Worm (Caenorhabditis elegans) whole organism, young adult: ENCODE measurements around the gene Y6G8.2.

Experiments used
- B0019.2 ChIP-seq: fragments of 200-800 bp; sonication (Bioruptor generic); conservative IDR thresholded peaks from 2 replicates; pipeline ENCODE4 v1.3.6; 2022; ENCODE audit warnings: missing genetic modification reagents, missing genetic modification characterization, missing compliant biosample characterization
- F52B5.7 ChIP-seq: sonication (generic microtip); optimal IDR thresholded peaks from 2 replicates; lab custom pipeline; 2016; ENCODE audit warnings: mild to moderate bottlenecking, missing genetic modification characterization, missing compliant biosample characterization
- T26A5.8 ChIP-seq: sonication (generic microtip); optimal IDR thresholded peaks from 2 replicates; lab custom pipeline; 2016; ENCODE audit warnings: missing genetic modification characterization, missing compliant biosample characterization
- Y95B8A.8 ChIP-seq: fragments of 200-800 bp; sonication (Bioruptor generic); IDR thresholded peaks from 2 replicates; pipeline ENCODE4 v1.3.6; 2022; ENCODE audit warnings: missing genetic modification reagents, missing genetic modification characterization, missing compliant biosample characterization
- ZK185.1 ChIP-seq: sonication (generic microtip); optimal IDR thresholded peaks from 2 replicates; lab custom pipeline; 2016; ENCODE audit warnings: mild to moderate bottlenecking, missing genetic modification characterization, missing compliant biosample characterization; ENCODE audit not compliant: poor library complexity, severe bottlenecking
- aptf-2 ChIP-seq: fragments of 200-800 bp; sonication (Bioruptor generic); conservative IDR thresholded peaks from 2 replicates; pipeline ENCODE4 v1.3.6; 2022; ENCODE audit warnings: missing genetic modification reagents, missing genetic modification characterization, missing compliant biosample characterization
- atf-7 ChIP-seq: sonication (generic microtip); optimal IDR thresholded peaks from 2 replicates; lab custom pipeline; 2017; ENCODE audit warnings: mild to moderate bottlenecking, missing genetic modification characterization, missing compliant biosample characterization
- bed-1 ChIP-seq: fragments of 200-800 bp; sonication (Bioruptor generic); IDR thresholded peaks from 2 replicates; pipeline ENCODE4 v1.3.6; 2022; ENCODE audit warnings: missing genetic modification reagents, missing genetic modification characterization, missing compliant biosample characterization
- ceh-79 ChIP-seq: sonication (generic microtip); optimal IDR thresholded peaks from 2 replicates; lab custom pipeline; 2017; ENCODE audit warnings: mild to moderate bottlenecking, missing genetic modification characterization, missing compliant biosample characterization
- dpff-1 ChIP-seq: sonication (generic microtip); optimal IDR thresholded peaks from 2 replicates; lab custom pipeline; 2017; ENCODE audit warnings: mild to moderate bottlenecking, missing genetic modification characterization, missing compliant biosample characterization
- dpl-1 ChIP-seq: fragments of 150-350 bp; optimal IDR thresholded peaks from 2 replicates; lab custom pipeline; 2014; ENCODE audit warnings: missing biosample characterization, missing genetic modification reagents, missing genetic modification characterization
- egrh-3 ChIP-seq: fragments of 200-800 bp; sonication (Bioruptor generic); IDR thresholded peaks from 2 replicates; pipeline ENCODE4 v1.3.6; 2022; ENCODE audit warnings: missing genetic modification reagents, missing genetic modification characterization, missing compliant biosample characterization
- hlh-26 ChIP-seq: fragments of 200-800 bp; sonication (Bioruptor generic); conservative IDR thresholded peaks from 2 replicates; pipeline ENCODE4 v1.3.6; 2022; ENCODE audit warnings: missing genetic modification reagents, missing genetic modification characterization, missing compliant biosample characterization
- hmg-1.2 ChIP-seq: fragments of 200-800 bp; sonication (Bioruptor generic); IDR thresholded peaks from 2 replicates; pipeline ENCODE4 v1.3.6; 2022; ENCODE audit warnings: missing genetic modification reagents, missing genetic modification characterization, missing compliant biosample characterization
- hmg-20 ChIP-seq: fragments of 200-800 bp; sonication (Bioruptor generic); IDR thresholded peaks from 2 replicates; pipeline ENCODE4 v1.3.6; 2022; ENCODE audit warnings: missing genetic modification reagents, missing genetic modification characterization, missing compliant biosample characterization
- hsf-1 ChIP-seq: fragments of 200-800 bp; sonication (Bioruptor generic); IDR thresholded peaks from 2 replicates; pipeline ENCODE4 v1.3.6; 2022; ENCODE audit warnings: missing genetic modification reagents, missing genetic modification characterization, missing compliant biosample characterization
- lag-1 ChIP-seq: fragments of 200-800 bp; sonication (Bioruptor generic); IDR thresholded peaks from 2 replicates; pipeline ENCODE4 v1.3.6; 2022; ENCODE audit warnings: missing genetic modification reagents, missing genetic modification characterization, missing compliant biosample characterization
- let-526 ChIP-seq: fragments of 200-800 bp; sonication (Bioruptor generic); IDR thresholded peaks from 2 replicates; pipeline ENCODE4 v1.3.6; 2022; ENCODE audit warnings: missing genetic modification reagents, missing genetic modification characterization, missing compliant biosample characterization
- madf-3 ChIP-seq: fragments of 200-800 bp; sonication (Bioruptor generic); IDR thresholded peaks from 2 replicates; pipeline ENCODE4 v1.3.6; 2022; ENCODE audit warnings: missing genetic modification reagents, missing genetic modification characterization, missing compliant biosample characterization
- nhr-80 ChIP-seq: sonication (generic microtip); optimal IDR thresholded peaks from 2 replicates; lab custom pipeline; 2016; ENCODE audit warnings: missing genetic modification characterization, missing compliant biosample characterization
- pbrm-1 ChIP-seq: fragments of 200-800 bp; sonication (Bioruptor generic); IDR thresholded peaks from 2 replicates; pipeline ENCODE4 v1.3.6; 2022; ENCODE audit warnings: missing genetic modification reagents, missing genetic modification characterization, missing compliant biosample characterization
- rec-8 ChIP-seq, 2 experiments: sonication (generic microtip); optimal IDR thresholded peaks; 2 replicates each; lab custom pipeline; 2016; ENCODE audit warnings: mild to moderate bottlenecking in 2 of 2, missing genetic modification characterization in 2 of 2, missing genetic modification reagents in 2 of 2, missing genotype in 2 of 2, missing biosample characterization in 1 of 2, missing compliant biosample characterization in 1 of 2, moderate library complexity in 1 of 2
- repo-1 ChIP-seq: sonication (generic microtip); optimal IDR thresholded peaks from 2 replicates; lab custom pipeline; 2017; ENCODE audit warnings: mild to moderate bottlenecking, missing genetic modification characterization, missing compliant biosample characterization
- sea-2 ChIP-seq: fragments of 200-800 bp; sonication (Bioruptor generic); IDR thresholded peaks from 2 replicates; pipeline ENCODE4 v1.3.6; 2022; ENCODE audit warnings: missing genetic modification characterization, missing compliant biosample characterization
- snpc-1.1 ChIP-seq: sonication (generic microtip); optimal IDR thresholded peaks from 2 replicates; lab custom pipeline; 2017; ENCODE audit warnings: missing genetic modification characterization, mild to moderate bottlenecking, missing compliant biosample characterization, antibody characterized with exemption, moderate library complexity, missing genotype, missing genetic modification reagents; ENCODE audit not compliant: insufficient read depth
- snpc-3.4 ChIP-seq: sonication (generic microtip); optimal IDR thresholded peaks from 2 replicates; lab custom pipeline; 2017; ENCODE audit warnings: missing genetic modification characterization, mild to moderate bottlenecking, missing compliant biosample characterization, antibody characterized with exemption, moderate library complexity, missing genotype, missing genetic modification reagents
- snpc-4 ChIP-seq, 5 experiments: fragments of 150-350 bp in 1 of 5; sonication (generic microtip) in 4 of 5; optimal IDR thresholded peaks; 2 replicates each; lab custom pipeline; 2014 to 2018; ENCODE audit warnings: missing genetic modification characterization in 5 of 5, missing biosample characterization in 3 of 5, antibody characterized with exemption in 2 of 5, mild to moderate bottlenecking in 2 of 5, missing compliant biosample characterization in 2 of 5, missing genotype in 2 of 5, moderate library complexity in 2 of 5, missing genetic modification reagents in 1 of 5

The Y6G8.2 gene

ce11 chrV:17623230-17623629 lies 24.5 kb upstream of the Y6G8.2 start, which contains the start of gene F57G4.1:
Gene F57G4.1, plus strand, starts transcription at chrV:17623530.
- TF ChIP-seq hmg-1.2, result no peak
- no peak for TF ChIP-seq hlh-26 (GFP tag; lab: Robert Waterston, UW)
- no peak for TF ChIP-seq T26A5.8 (tag; lab: Kevin White, UChicago)

- TF ChIP-seq egrh-3 (no peak), pbrm-1 (GFP tag; lab: Robert Waterston, UW) (no peak), repo-1 (no peak), aptf-2 (GFP tag; lab: Robert Waterston, UW) (no peak), B0019.2 (GFP tag; lab: Robert Waterston, UW) (no peak), atf-7 (tag; lab: Kevin White, UChicago) (no peak)
These were observed 21.5 kb upstream of the Y6G8.2 start, which contains the start of gene Y6G8.8 for ce11 chrV:17620266-17620665. Gene Y6G8.8, plus strand, starts transcription at chrV:17620566.

DNA sequence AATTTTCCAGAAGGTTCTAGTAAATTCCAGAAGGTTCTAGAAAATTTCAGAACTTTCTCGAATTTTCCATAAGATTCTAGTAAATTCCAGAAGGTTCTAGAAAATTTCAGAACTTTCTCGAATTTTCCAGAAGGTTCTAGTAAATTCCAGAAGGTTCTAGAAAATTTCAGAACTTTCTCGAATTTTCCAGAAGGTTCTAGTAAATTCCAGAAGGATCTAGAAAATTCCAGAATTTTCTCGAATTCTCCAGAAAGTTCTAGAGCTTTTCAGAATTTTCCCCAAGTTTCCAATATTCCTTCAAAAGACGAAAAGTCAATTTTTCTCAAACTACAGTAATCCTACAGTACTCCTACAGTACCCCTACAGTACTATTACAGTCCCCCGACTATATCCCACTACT lies 20.1 kb upstream of the Y6G8.2 start:
- peak; percentile 92 for TF ChIP-seq hsf-1 (GFP tag; lab: Robert Waterston, UW)

- TF ChIP-seq hsf-1 (GFP tag; lab: Robert Waterston, UW), result peak; percentile 90
- TF ChIP-seq, all 124 proteins: peak for 1; not testable (repeated sequence) for 123
These were observed 19.4 kb upstream of the Y6G8.2 start for ce11 chrV:17618189-17618588.

DNA sequence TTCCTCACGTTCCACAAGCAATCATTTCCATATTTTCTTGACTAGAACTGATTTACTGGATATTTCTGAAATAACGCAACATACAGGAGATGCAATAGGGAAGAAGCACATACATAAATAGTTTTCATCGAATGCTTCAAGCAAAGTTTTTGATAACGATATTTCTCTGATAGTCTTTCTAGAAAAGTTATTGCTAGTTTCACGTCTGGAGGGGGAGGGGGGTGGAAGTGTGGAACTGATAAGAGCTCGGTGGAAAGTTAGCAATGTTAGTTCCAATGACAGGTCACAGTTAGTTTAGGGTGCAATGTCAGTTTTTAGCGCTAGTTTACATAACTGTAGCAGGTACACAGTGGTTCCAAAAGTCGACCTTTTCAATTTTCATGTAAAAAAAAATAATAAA lies 18.1 kb upstream of the Y6G8.2 start, which contains the start of gene Y6G8.6:
Gene Y6G8.6, minus strand, starts transcription at position 98 of the 400 bp plus-strand sequence.
- TF ChIP-seq hsf-1 (GFP tag; lab: Robert Waterston, UW), result no peak
- peak; percentile 49 for TF ChIP-seq nhr-80 (tag; lab: Kevin White, UChicago)
- TF ChIP-seq ceh-79 (tag; lab: Kevin White, UChicago), result no peak
- TF ChIP-seq F52B5.7 (tag; lab: Kevin White, UChicago), result no peak

DNA sequence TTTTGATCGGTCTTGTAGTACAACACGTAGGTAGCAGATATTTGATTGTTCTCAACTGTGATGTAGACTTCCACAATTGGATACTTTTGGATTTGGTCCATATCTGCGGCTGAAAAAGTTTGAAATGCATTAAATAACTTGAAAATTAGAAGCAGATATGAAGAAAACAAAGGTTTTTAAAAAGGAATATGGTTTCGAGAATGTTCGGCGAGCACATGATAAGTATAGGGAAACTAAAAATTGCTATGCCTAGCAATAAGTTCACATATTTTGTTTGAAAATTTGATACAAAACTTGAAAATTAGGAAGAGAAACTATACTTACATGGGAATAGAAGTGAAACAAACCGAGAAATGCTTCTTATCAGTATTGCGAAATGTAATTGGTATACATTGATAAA lies 16.9 kb upstream of the Y6G8.2 start, which contains the start of gene Y6G8.5:
Gene Y6G8.5, minus strand, starts transcription at position 101 of the 400 bp plus-strand sequence.
- TF ChIP-seq Y95B8A.8, result no peak
- no peak for TF ChIP-seq snpc-1.1
- no peak for TF ChIP-seq ceh-79 (tag; lab: Kevin White, UChicago)
- TF ChIP-seq dpl-1 (GFP tag; lab: Kevin White, UChicago), result no peak
- TF ChIP-seq atf-7 (tag; lab: Kevin White, UChicago), result no peak
- TF ChIP-seq bed-1 (GFP tag; lab: Robert Waterston, UW), result no peak
- TF ChIP-seq dpff-1 (tag; lab: Kevin White, UChicago), result no peak
- no peak for TF ChIP-seq lag-1
- no peak for TF ChIP-seq pbrm-1 (GFP tag; lab: Robert Waterston, UW)
- TF ChIP-seq, all 124 proteins: peak for 0

DNA sequence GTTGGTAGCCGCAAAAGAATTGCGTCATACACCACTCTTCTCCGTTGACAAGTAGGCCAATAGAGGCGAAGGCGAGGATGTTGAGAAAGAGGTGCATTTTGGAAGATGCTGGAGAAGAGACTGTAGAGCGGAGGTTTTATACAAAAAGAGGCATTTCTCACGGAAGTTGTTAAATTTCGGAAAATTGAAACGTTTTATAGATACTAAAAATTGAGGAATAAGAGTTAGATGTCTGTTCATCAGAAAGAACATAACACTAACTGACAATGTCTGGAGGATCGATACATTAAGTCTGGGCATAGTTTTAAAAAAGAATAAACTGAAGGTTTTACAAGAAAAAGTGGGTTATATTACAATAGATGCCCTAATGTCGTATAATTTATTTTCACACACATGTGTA lies 15.5 kb upstream of the Y6G8.2 start, which contains the start of gene Y6G8.14:
Gene Y6G8.14, minus strand, starts transcription at position 101 of the 400 bp plus-strand sequence.
- TF ChIP-seq sea-2 (GFP tag; lab: Robert Waterston, UW), result no peak
- no peak for TF ChIP-seq snpc-4 (GFP tag; optimal IDR thresholded peaks at IDR 0.05; lab: Kevin White, UChicago)
- no peak for TF ChIP-seq snpc-4 (tag; optimal IDR thresholded peaks at IDR 0.05; lab: Kevin White, UChicago)
- no peak for TF ChIP-seq dpff-1 (tag; lab: Kevin White, UChicago)
- no peak for TF ChIP-seq rec-8 (tag; optimal IDR thresholded peaks at IDR 0.05; lab: Kevin White, UChicago)
- no peak for TF ChIP-seq snpc-3.4
- TF ChIP-seq let-526 (GFP tag; lab: Robert Waterston, UW), result no peak
- no peak for TF ChIP-seq hmg-20 (GFP tag; lab: Robert Waterston, UW)
- TF ChIP-seq ZK185.1, result no peak
- TF ChIP-seq F52B5.7 (tag; lab: Kevin White, UChicago), result no peak
- TF ChIP-seq madf-3 (GFP tag; lab: Robert Waterston, UW), result no peak
